Worm (Caenorhabditis elegans): ENCODE data around the gene C25E10.17.

The C25E10.17 gene

ce11 chrV:9015540-9015939 is 31.9 kb downstream of the C25E10.17 start, which contains the start of gene srt-18:
Gene srt-18, minus strand, starts transcription at chrV:9015640.
- TF ChIP-seq lin-13 (tag; optimal IDR thresholded peaks at IDR 0.05): no peak
- TF ChIP-seq nhr-76 (tag; optimal IDR thresholded peaks at IDR 0.05): no peak
- TF ChIP-seq elt-1 (tag; optimal IDR thresholded peaks at IDR 0.05; ENCODE audit: borderline replicate concordance, insufficient read depth): no peak
- no peak for TF ChIP-seq flh-1 (GFP tag; optimal IDR thresholded peaks at IDR 0.05)
- no peak for TF ChIP-seq mab-5 (tag; optimal IDR thresholded peaks at IDR 0.05)
- no peak for TF ChIP-seq sem-2 (GFP tag; optimal IDR thresholded peaks at IDR 0.05)
- TF ChIP-seq ces-1 (GFP tag; optimal IDR thresholded peaks at IDR 0.05): no peak
- no peak for TF ChIP-seq pha-4 (tag; optimal IDR thresholded peaks at IDR 0.05)
- TF ChIP-seq M03D4.4 (tag; optimal IDR thresholded peaks at IDR 0.05): no peak
- TF ChIP-seq ceh-83 (GFP tag; optimal IDR thresholded peaks at IDR 0.05): no peak
- TF ChIP-seq snpc-4 (tag; optimal IDR thresholded peaks at IDR 0.05): no peak
- no peak for TF ChIP-seq lin-32 (GFP tag; optimal IDR thresholded peaks at IDR 0.05)
- no peak for TF ChIP-seq nhr-28 (tag; optimal IDR thresholded peaks at IDR 0.05)
- no peak for TF ChIP-seq ham-2 (GFP tag; optimal IDR thresholded peaks at IDR 0.05)

ce11 chrV:9013765-9014164 is 33.6 kb downstream of the C25E10.17 start, which contains the start of gene srh-201:
Gene srh-201, minus strand, starts transcription at chrV:9013865.
- TF ChIP-seq nhr-237 (tag; optimal IDR thresholded peaks at IDR 0.05) (no peak), sptf-1 (tag; optimal IDR thresholded peaks at IDR 0.05) (no peak), nhr-28 (tag; optimal IDR thresholded peaks at IDR 0.05) (no peak), lin-13 (tag; optimal IDR thresholded peaks at IDR 0.05) (no peak), unc-39 (tag; optimal IDR thresholded peaks at IDR 0.05) (no peak), M03D4.4 (tag; optimal IDR thresholded peaks at IDR 0.05) (no peak), nhr-76 (tag; optimal IDR thresholded peaks at IDR 0.05) (no peak), cnd-1 (tag; optimal IDR thresholded peaks at IDR 0.05) (no peak), ham-2 (GFP tag; optimal IDR thresholded peaks at IDR 0.05) (no peak), elt-1 (tag; optimal IDR thresholded peaks at IDR 0.05; ENCODE audit: borderline replicate concordance, insufficient read depth) (no peak), ceh-39 (tag; optimal IDR thresholded peaks at IDR 0.05) (no peak), tbx-8 (GFP tag; optimal IDR thresholded peaks at IDR 0.05) (no peak), mls-2 (tag; optimal IDR thresholded peaks at IDR 0.05) (no peak), zip-8 (tag; optimal IDR thresholded peaks at IDR 0.05) (no peak), pha-4 (tag; optimal IDR thresholded peaks at IDR 0.05) (no peak), unc-62 (GFP tag; optimal IDR thresholded peaks at IDR 0.05) (no peak), elt-3 (tag; optimal IDR thresholded peaks at IDR 0.05) (no peak), unc-120 (tag; optimal IDR thresholded peaks at IDR 0.05; ENCODE audit: poor library complexity, severe bottlenecking) (no peak), drap-1 (GFP tag; optimal IDR thresholded peaks at IDR 0.05) (no peak)

ce11 chrV:9009175-9009574 is 38.2 kb downstream of the C25E10.17 start, which contains the start of gene srx-2:
Gene srx-2, plus strand, starts transcription at chrV:9009475.
- TF ChIP-seq nhr-76 (tag; optimal IDR thresholded peaks at IDR 0.05) (no peak), bed-3 (GFP tag; optimal IDR thresholded peaks at IDR 0.05) (no peak), zip-8 (tag; optimal IDR thresholded peaks at IDR 0.05) (no peak), flh-1 (GFP tag; optimal IDR thresholded peaks at IDR 0.05) (no peak), sem-2 (GFP tag; optimal IDR thresholded peaks at IDR 0.05) (no peak), unc-62 (GFP tag; optimal IDR thresholded peaks at IDR 0.05) (no peak), snpc-4 (tag; optimal IDR thresholded peaks at IDR 0.05) (no peak), nhr-12 (tag; optimal IDR thresholded peaks at IDR 0.05) (no peak), drap-1 (GFP tag; optimal IDR thresholded peaks at IDR 0.05) (no peak), nhr-237 (tag; optimal IDR thresholded peaks at IDR 0.05) (no peak), lin-13 (tag; optimal IDR thresholded peaks at IDR 0.05) (no peak), unc-39 (tag; optimal IDR thresholded peaks at IDR 0.05) (no peak), ceh-43 (GFP tag; optimal IDR thresholded peaks at IDR 0.05) (no peak), ham-2 (GFP tag; optimal IDR thresholded peaks at IDR 0.05) (no peak), elt-3 (tag; optimal IDR thresholded peaks at IDR 0.05) (no peak), mab-5 (tag; optimal IDR thresholded peaks at IDR 0.05) (no peak), blmp-1 (tag; optimal IDR thresholded peaks at IDR 0.05) (no peak), tbx-8 (GFP tag; optimal IDR thresholded peaks at IDR 0.05) (no peak)

- TF ChIP-seq cnd-1 (tag; optimal IDR thresholded peaks at IDR 0.05) (no peak), nhr-76 (tag; optimal IDR thresholded peaks at IDR 0.05) (no peak), nhr-2 (tag; optimal IDR thresholded peaks at IDR 0.05) (no peak), lin-32 (GFP tag; optimal IDR thresholded peaks at IDR 0.05) (no peak), drap-1 (GFP tag; optimal IDR thresholded peaks at IDR 0.05) (no peak), ztf-11 (tag; optimal IDR thresholded peaks at IDR 0.05) (no peak), elt-1 (tag; optimal IDR thresholded peaks at IDR 0.05; ENCODE audit: borderline replicate concordance, insufficient read depth) (no peak), bed-3 (GFP tag; optimal IDR thresholded peaks at IDR 0.05) (no peak), nhr-237 (tag; optimal IDR thresholded peaks at IDR 0.05) (no peak), lsy-2 (tag; optimal IDR thresholded peaks at IDR 0.05) (no peak), mep-1 (tag; optimal IDR thresholded peaks at IDR 0.05) (no peak), ceh-43 (GFP tag; optimal IDR thresholded peaks at IDR 0.05) (no peak), mab-5 (tag; optimal IDR thresholded peaks at IDR 0.05) (no peak), snpc-4 (tag; optimal IDR thresholded peaks at IDR 0.05) (no peak), ham-2 (GFP tag; optimal IDR thresholded peaks at IDR 0.05) (no peak), unc-39 (tag; optimal IDR thresholded peaks at IDR 0.05) (no peak), unc-62 (GFP tag; optimal IDR thresholded peaks at IDR 0.05) (no peak), elt-3 (tag; optimal IDR thresholded peaks at IDR 0.05) (no peak)
Observed at ce11 chrV:9005243-9005642, 42.2 kb downstream of the C25E10.17 start, which contains the start of gene srx-3. Gene srx-3, plus strand, starts transcription at chrV:9005543.
